Worm (Caenorhabditis elegans): ENCODE measurements around the gene Y38H6A.5.

- TF ChIP-seq flt-1 (GFP tag; IDR thresholded peaks at IDR 0.05) (no peak), ref-1 (GFP tag; conservative IDR thresholded peaks at IDR 0.05) (no peak)
Observed at ce11 chrV:20350382-20350781, 15.2 kb upstream of the Y38H6A.5 start.

All from whole organism, midembryonic.